Fruit fly (Drosophila melanogaster): ENCODE measurements around the gene CG14718.

The CG14718 gene

dm6 chr3R:11670888-11671287 lies 29.5 kb upstream of the CG14718 start:
- TF ChIP-seq Ets96B (tag; optimal IDR thresholded peaks at IDR 0.05) = no peak
- TF ChIP-seq Ets21C (GFP tag; optimal IDR thresholded peaks at IDR 0.05) = no peak
- no peak for TF ChIP-seq svp (GFP tag)
- TF ChIP-seq CG6808 (GFP tag; optimal IDR thresholded peaks at IDR 0.05) = no peak
- TF ChIP-seq fkh (GFP tag; optimal IDR thresholded peaks at IDR 0.05) = no peak
- no peak for TF ChIP-seq CG8632 (GFP tag; optimal IDR thresholded peaks at IDR 0.05)
- TF ChIP-seq vri (GFP tag; optimal IDR thresholded peaks at IDR 0.05) = no peak
- TF ChIP-seq cyc (GFP tag; optimal IDR thresholded peaks at IDR 0.05) = no peak

- TF ChIP-seq eg (GFP tag; IDR thresholded peaks at IDR 0.05) (0 out of 3 replicates have a peak, but pooled peaks have one; percentile 16), topi (GFP tag; optimal IDR thresholded peaks at IDR 0.05) (peak; percentile 48), CG8119 (GFP tag; IDR thresholded peaks at IDR 0.05) (no peak), CG34406 (GFP tag; optimal IDR thresholded peaks at IDR 0.05) (no peak), Eip93F (GFP tag; optimal IDR thresholded peaks at IDR 0.05) (no peak), CG32006 (GFP tag; optimal IDR thresholded peaks at IDR 0.05) (peak; percentile 23), fd59A (GFP tag; optimal IDR thresholded peaks at IDR 0.05) (no peak), Hr38 (GFP tag; optimal IDR thresholded peaks at IDR 0.05) (no peak), CG31627 (GFP tag; optimal IDR thresholded peaks at IDR 0.05) (peak; percentile 16), Blimp-1 (GFP tag; optimal IDR thresholded peaks at IDR 0.05) (no peak), Hr39 (GFP tag; optimal IDR thresholded peaks at IDR 0.05) (peak; percentile 29), CG6854 (GFP tag; optimal IDR thresholded peaks at IDR 0.05) (no peak), achi (GFP tag; optimal IDR thresholded peaks at IDR 0.05) (peak; percentile 2), CG3032 (tag; optimal IDR thresholded peaks at IDR 0.05) (no peak), CG3919 (GFP tag; optimal IDR thresholded peaks at IDR 0.05) (peak; percentile 33), CG1621 (tag; optimal IDR thresholded peaks at IDR 0.05) (no peak), fkh (GFP tag; optimal IDR thresholded peaks at IDR 0.05) (no peak), CG6808 (GFP tag; optimal IDR thresholded peaks at IDR 0.05) (peak; percentile 24), ss (GFP tag; optimal IDR thresholded peaks at IDR 0.05) (peak; percentile 35 to 42), vri (GFP tag; optimal IDR thresholded peaks at IDR 0.05) (no peak), dsx (GFP tag; optimal IDR thresholded peaks at IDR 0.05; ENCODE audit: poor library complexity, severe bottlenecking) (peak; percentile 8), cyc (GFP tag; optimal IDR thresholded peaks at IDR 0.05) (peak; percentile 37), CG10631 (GFP tag; optimal IDR thresholded peaks at IDR 0.05) (peak; percentile 20), Eip78C (GFP tag) (peak; percentile 85), CG16779 (tag; optimal IDR thresholded peaks at IDR 0.05) (no peak), CG9139 (GFP tag; optimal IDR thresholded peaks at IDR 0.05) (no peak), esn (GFP tag; optimal IDR thresholded peaks at IDR 0.05) (peak; percentile 34), CG11902 (GFP tag; optimal IDR thresholded peaks at IDR 0.05) (peak; percentile 1), Ets21C (GFP tag; optimal IDR thresholded peaks at IDR 0.05) (no peak), Hr4 (GFP tag; optimal IDR thresholded peaks at IDR 0.05) (no peak), CG10669 (GFP tag; optimal IDR thresholded peaks at IDR 0.05) (peak; percentile 37), salr (GFP tag; optimal IDR thresholded peaks at IDR 0.05) (no peak), CG15336 (GFP tag; IDR thresholded peaks at IDR 0.05) (no peak), lz (GFP tag; optimal IDR thresholded peaks at IDR 0.05) (peak; percentile 47), CG6792 (GFP tag; optimal IDR thresholded peaks at IDR 0.05) (peak; percentile 36), dac (GFP tag; optimal IDR thresholded peaks at IDR 0.05) (no peak), CG8632 (GFP tag; optimal IDR thresholded peaks at IDR 0.05) (no peak), CG6276 (GFP tag; optimal IDR thresholded peaks at IDR 0.05) (no peak), net (GFP tag; optimal IDR thresholded peaks at IDR 0.05) (peak; percentile 10), OdsH (GFP tag; optimal IDR thresholded peaks at IDR 0.05) (no peak), CG8319 (GFP tag; optimal IDR thresholded peaks at IDR 0.05) (peak; percentile 18), CG7368 (GFP tag; optimal IDR thresholded peaks at IDR 0.05) (no peak), Sox102F (GFP tag; optimal IDR thresholded peaks at IDR 0.05) (no peak), Met (GFP tag; optimal IDR thresholded peaks at IDR 0.05) (no peak), Smox (GFP tag; optimal IDR thresholded peaks at IDR 0.05) (no peak), svp (GFP tag) (peak; percentile 49), Sox15 (GFP tag; optimal IDR thresholded peaks at IDR 0.05) (peak; percentile 6), spab (GFP tag; optimal IDR thresholded peaks at IDR 0.05) (no peak)
Observed at dm6 chr3R:11671784-11672183, 28.6 kb upstream of the CG14718 start.

Measured in whole organism, prepupa.